Fruit fly (Drosophila melanogaster) whole organism, embryonic: ENCODE results near the gene CG11703.

Experiments
- Ada2b ChIP-seq: fragments of 200-800 bp; sonication (Bioruptor generic); IDR thresholded peaks from 2 replicates; pipeline ENCODE4 v1.3.6; 2022; ENCODE audit warnings: missing biosample characterization, missing genetic modification characterization
- Atf-2 ChIP-seq: fragments of 200-800 bp; sonication (Bioruptor generic); optimal IDR thresholded peaks from 2 replicates; lab custom pipeline; 2016; ENCODE audit warnings: missing biosample characterization, missing genetic modification characterization
- Atf6 ChIP-seq: fragments of 200-800 bp; sonication (Bioruptor generic); IDR thresholded peaks from 2 replicates; pipeline ENCODE4 v1.3.6; 2022; ENCODE audit warnings: missing biosample characterization, missing genetic modification characterization
- CG10267 ChIP-seq: fragments of 200-800 bp; sonication (Bioruptor generic); optimal IDR thresholded peaks from 2 replicates; lab custom pipeline; 2018; ENCODE audit warnings: missing biosample characterization, mild to moderate bottlenecking, missing genetic modification characterization, moderate library complexity
- CG11398 ChIP-seq: fragments of 200-800 bp; sonication (Bioruptor generic); optimal IDR thresholded peaks from 2 replicates; lab custom pipeline; 2016; ENCODE audit warnings: missing biosample characterization, missing genetic modification characterization
- CG12071 ChIP-seq: fragments of 200-800 bp; sonication (Bioruptor generic); optimal IDR thresholded peaks from 3 replicates; lab custom pipeline; 2018; ENCODE audit warnings: missing biosample characterization, mild to moderate bottlenecking, missing genetic modification characterization
- CG12155 ChIP-seq: fragments of 200-800 bp; sonication (Bioruptor generic); optimal IDR thresholded peaks from 3 replicates; lab custom pipeline; 2016; ENCODE audit warnings: missing biosample characterization, missing genetic modification characterization
- CG12744 ChIP-seq: fragments of 200-800 bp; sonication (Bioruptor generic); optimal IDR thresholded peaks from 2 replicates; lab custom pipeline; 2016; ENCODE audit warnings: missing biosample characterization, missing genetic modification characterization
- CG12769 ChIP-seq: fragments of 200-800 bp; sonication (Bioruptor generic); optimal IDR thresholded peaks from 2 replicates; lab custom pipeline; 2019; ENCODE audit warnings: missing biosample characterization, mild to moderate bottlenecking, missing genetic modification characterization, moderate library complexity
- CG14860 ChIP-seq: fragments of 200-800 bp; sonication (Bioruptor generic); IDR thresholded peaks from 3 replicates; pipeline ENCODE4 v1.3.6; 2022; ENCODE audit warnings: missing biosample characterization, missing genetic modification characterization; ENCODE audit not compliant: partially characterized antibody
- CG15514 ChIP-seq: fragments of 200-800 bp; sonication (Bioruptor generic); optimal IDR thresholded peaks from 3 replicates; lab custom pipeline; 2017; ENCODE audit warnings: missing biosample characterization, missing genetic modification characterization, mild to moderate bottlenecking, moderate library complexity, missing genetic modification reagents
- CG17359 ChIP-seq: fragments of 200-800 bp; sonication (Bioruptor generic); optimal IDR thresholded peaks from 3 replicates; lab custom pipeline; 2018; ENCODE audit warnings: missing biosample characterization, mild to moderate bottlenecking, missing genetic modification characterization, moderate library complexity
- CG31441 ChIP-seq: fragments of 200-800 bp; sonication (Bioruptor generic); IDR thresholded peaks from 2 replicates; pipeline ENCODE4 v1.3.6; 2022; ENCODE audit warnings: missing biosample characterization, missing genetic modification characterization
- CG4328 ChIP-seq: fragments of 200-800 bp; sonication (Bioruptor generic); optimal IDR thresholded peaks from 3 replicates; lab custom pipeline; 2017; ENCODE audit warnings: missing biosample characterization, missing genetic modification reagents, missing genetic modification characterization
- CG4730 ChIP-seq: fragments of 200-800 bp; sonication (Bioruptor generic); IDR thresholded peaks from 2 replicates; pipeline ENCODE4 v1.3.6; 2022; ENCODE audit warnings: missing biosample characterization, missing genetic modification characterization
- CG7556 ChIP-seq: fragments of 200-800 bp; sonication (Bioruptor generic); optimal IDR thresholded peaks from 2 replicates; lab custom pipeline; 2017; ENCODE audit warnings: missing biosample characterization, mild to moderate bottlenecking, missing genetic modification characterization
- CG8290 ChIP-seq, 3 experiments: fragments of 200-800 bp; sonication (Bioruptor generic); optimal IDR thresholded peaks; 2 replicates each; lab custom pipeline; 2016 to 2019; ENCODE audit warnings: missing biosample characterization in 3 of 3, missing genetic modification characterization in 3 of 3, mild to moderate bottlenecking in 2 of 3, moderate library complexity in 1 of 3
- CG9817 ChIP-seq: fragments of 200-800 bp; sonication (Bioruptor generic); optimal IDR thresholded peaks from 2 replicates; lab custom pipeline; 2018; ENCODE audit warnings: missing biosample characterization, mild to moderate bottlenecking, missing genetic modification characterization, moderate library complexity
- CTCF ChIP-seq: fragments of 200-800 bp; sonication (Bioruptor generic); optimal IDR thresholded peaks from 2 replicates; lab custom pipeline; 2017; ENCODE audit warnings: missing biosample characterization, mild to moderate bottlenecking, missing genetic modification characterization, moderate library complexity
- Camta ChIP-seq: fragments of 200-800 bp; sonication (Bioruptor generic); optimal IDR thresholded peaks from 2 replicates; lab custom pipeline; 2016; ENCODE audit warnings: missing biosample characterization, missing genetic modification characterization
- D19B ChIP-seq: fragments of 200-800 bp; sonication (Bioruptor generic); optimal IDR thresholded peaks from 2 replicates; lab custom pipeline; 2017; ENCODE audit warnings: missing biosample characterization, mild to moderate bottlenecking, missing genetic modification characterization
- E2f1 ChIP-seq: fragments of 200-800 bp; sonication (Bioruptor generic); IDR thresholded peaks from 2 replicates; pipeline ENCODE4 v1.3.6; 2022; ENCODE audit warnings: missing biosample characterization, missing genetic modification characterization
- ERR ChIP-seq: fragments of 200-800 bp; sonication (Bioruptor generic); optimal IDR thresholded peaks from 2 replicates; lab custom pipeline; 2016; ENCODE audit warnings: missing biosample characterization, missing genetic modification characterization
- Ets65A ChIP-seq: fragments of 200-800 bp; sonication (Bioruptor generic); peaks from one replicate; lab custom pipeline; 2016; ENCODE audit warnings: missing biosample characterization, missing genetic modification characterization
- Fer2 ChIP-seq: fragments of 200-800 bp; sonication (Bioruptor generic); optimal IDR thresholded peaks from 2 replicates; lab custom pipeline; 2018; ENCODE audit warnings: missing biosample characterization, mild to moderate bottlenecking, missing genetic modification characterization, moderate library complexity
- HHEX ChIP-seq: fragments of 200-800 bp; sonication (Bioruptor generic); optimal IDR thresholded peaks from 3 replicates; lab custom pipeline; 2017; ENCODE audit warnings: missing biosample characterization, mild to moderate bottlenecking, missing genetic modification characterization, missing genetic modification reagents
- Hmx ChIP-seq: fragments of 200-800 bp; sonication (Bioruptor generic); optimal IDR thresholded peaks from 2 replicates; lab custom pipeline; 2016; ENCODE audit warnings: missing biosample characterization, missing genetic modification characterization
- Lim3 ChIP-seq: fragments of 200-800 bp; sonication (Bioruptor generic); IDR thresholded peaks from 2 replicates; pipeline ENCODE4 v1.3.6; 2022; ENCODE audit warnings: missing biosample characterization, missing genetic modification characterization
- MBD-R2 ChIP-seq: fragments of 200-800 bp; sonication (Bioruptor generic); IDR thresholded peaks from 2 replicates; pipeline ENCODE4 v1.3.6; 2022; ENCODE audit warnings: missing biosample characterization, missing genetic modification characterization
- Mrtf ChIP-seq: fragments of 200-800 bp; sonication (Bioruptor generic); IDR thresholded peaks from 3 replicates; pipeline ENCODE4 v1.3.6; 2022; ENCODE audit warnings: missing biosample characterization, missing genetic modification characterization
- Neu2 ChIP-seq: fragments of 200-800 bp; sonication (Bioruptor generic); optimal IDR thresholded peaks from 3 replicates; lab custom pipeline; 2016; ENCODE audit warnings: missing biosample characterization, missing genetic modification characterization, borderline replicate concordance
- Six4 ChIP-seq: fragments of 200-800 bp; sonication (Bioruptor generic); optimal IDR thresholded peaks from 2 replicates; lab custom pipeline; 2016; ENCODE audit warnings: missing biosample characterization, missing genetic modification characterization
- Spps ChIP-seq: fragments of 200-800 bp; sonication (Bioruptor generic); optimal IDR thresholded peaks from 2 replicates; lab custom pipeline; 2018; ENCODE audit warnings: missing biosample characterization, mild to moderate bottlenecking, missing genetic modification characterization
- Sry-β ChIP-seq: fragments of 200-800 bp; sonication (Bioruptor generic); optimal IDR thresholded peaks from 2 replicates; lab custom pipeline; 2018; ENCODE audit warnings: missing biosample characterization, mild to moderate bottlenecking, missing genetic modification characterization, moderate library complexity
- btn ChIP-seq: fragments of 200-800 bp; sonication (Bioruptor generic); optimal IDR thresholded peaks from 2 replicates; lab custom pipeline; 2016; ENCODE audit warnings: missing biosample characterization, missing genetic modification characterization
- cas ChIP-seq: fragments of 200-800 bp; sonication (Bioruptor generic); IDR thresholded peaks from 2 replicates; pipeline ENCODE4 v1.3.6; 2022; ENCODE audit warnings: missing biosample characterization, missing genetic modification characterization
- chinmo ChIP-seq: fragments of 200-800 bp; sonication (Bioruptor generic); IDR thresholded peaks from 4 replicates; pipeline ENCODE4 v1.3.6; 2022; ENCODE audit warnings: missing biosample characterization, missing genetic modification characterization; ENCODE audit not compliant: partially characterized antibody
- ci ChIP-seq: fragments of 200-800 bp; sonication (Bioruptor generic); IDR thresholded peaks from 3 replicates; pipeline ENCODE4 v1.3.6; 2022; ENCODE audit warnings: missing biosample characterization, missing genetic modification characterization
- dysf ChIP-seq: fragments of 200-800 bp; sonication (Bioruptor generic); IDR thresholded peaks from 3 replicates; pipeline ENCODE4 v1.3.6; 2022; ENCODE audit warnings: missing biosample characterization, missing genetic modification characterization
- en ChIP-seq: fragments of 200-800 bp; sonication (Bioruptor generic); optimal IDR thresholded peaks from 2 replicates; lab custom pipeline; 2016; ENCODE audit warnings: missing biosample characterization, missing genetic modification characterization
- fru ChIP-seq: fragments of >200 bp; optimal IDR thresholded peaks from 2 replicates; lab custom pipeline; 2017
- gce ChIP-seq: fragments of 200-800 bp; sonication (Bioruptor generic); IDR thresholded peaks from 3 replicates; pipeline ENCODE4 v1.3.6; 2022; ENCODE audit warnings: missing biosample characterization, missing genetic modification characterization
- knrl ChIP-seq: fragments of 200-800 bp; sonication (Bioruptor generic); IDR thresholded peaks from 3 replicates; pipeline ENCODE4 v1.3.6; 2022; ENCODE audit warnings: missing biosample characterization, missing genetic modification characterization; ENCODE audit not compliant: partially characterized antibody
- maf-S ChIP-seq: fragments of 200-800 bp; sonication (Bioruptor generic); optimal IDR thresholded peaks from 2 replicates; lab custom pipeline; 2016; ENCODE audit warnings: missing biosample characterization, missing genetic modification characterization
- oc ChIP-seq: fragments of 200-800 bp; sonication (Bioruptor generic); optimal IDR thresholded peaks from 2 replicates; lab custom pipeline; 2018; ENCODE audit warnings: missing biosample characterization, mild to moderate bottlenecking, missing genetic modification characterization, moderate library complexity
- pnt ChIP-seq: fragments of 200-800 bp; sonication (Bioruptor generic); optimal IDR thresholded peaks from 3 replicates; lab custom pipeline; 2016; ENCODE audit warnings: missing biosample characterization, missing genetic modification characterization
- prd ChIP-seq, 3 experiments: fragments of >200 bp in 2 of 3; fragments of 200-800 bp in 1 of 3; sonication (Bioruptor generic) in 1 of 3; optimal IDR thresholded peaks in 2 of 3; IDR thresholded peaks in 1 of 3; 2 replicates in 2 of 3; 3 replicates in 1 of 3; pipeline versions ENCODE4 v1.3.6 to Lab custom; 2017 to 2022; ENCODE audit warnings: missing biosample characterization in 1 of 3, missing genetic modification characterization in 1 of 3
- sd ChIP-seq: fragments of 200-800 bp; sonication (Bioruptor generic); optimal IDR thresholded peaks from 3 replicates; lab custom pipeline; 2018; ENCODE audit warnings: missing biosample characterization, mild to moderate bottlenecking, missing genetic modification characterization, moderate library complexity
- sens ChIP-seq: fragments of 200-800 bp; sonication (Bioruptor generic); peaks from one replicate; lab custom pipeline; 2016; ENCODE audit warnings: missing biosample characterization, missing genetic modification characterization
- sr ChIP-seq: fragments of 200-800 bp; sonication (Bioruptor generic); IDR thresholded peaks from 3 replicates; pipeline ENCODE4 v1.3.6; 2022; ENCODE audit warnings: missing biosample characterization, missing genetic modification characterization
- stwl ChIP-seq: fragments of 200-800 bp; sonication (Bioruptor generic); optimal IDR thresholded peaks from 3 replicates; lab custom pipeline; 2018; ENCODE audit warnings: missing biosample characterization, mild to moderate bottlenecking, missing genetic modification characterization, moderate library complexity
- yki ChIP-seq: fragments of >200 bp; optimal IDR thresholded peaks from 3 replicates; lab custom pipeline; 2018
- z ChIP-seq: fragments of 200-800 bp; sonication (Bioruptor generic); IDR thresholded peaks from 3 replicates; pipeline ENCODE4 v1.3.6; 2022; ENCODE audit warnings: missing biosample characterization, missing genetic modification characterization

CG11703 gene

DNA sequence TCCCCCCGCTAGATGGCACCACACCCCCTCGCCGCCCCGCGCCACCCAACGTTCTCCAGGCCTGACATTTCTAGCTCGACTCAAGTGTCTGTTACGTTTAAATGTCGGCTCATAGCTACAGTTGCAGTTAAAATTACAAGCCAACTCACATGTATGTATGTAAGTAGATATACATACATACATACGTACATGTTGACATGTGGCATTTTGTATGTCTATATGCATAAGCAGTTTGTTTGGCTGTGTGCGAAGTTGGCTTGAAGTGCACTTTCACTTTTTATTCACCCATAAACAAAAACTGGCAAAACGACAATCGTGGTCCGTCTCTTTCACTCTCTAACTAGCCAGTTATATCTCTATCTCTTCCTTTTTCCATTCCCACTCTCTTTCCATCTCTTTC, 45.1 kb downstream of the CG11703 start (continued):
- no peak for TF ChIP-seq Mrtf (GFP tag; lab: Robert Waterston, UW)
- TF ChIP-seq maf-S (GFP tag; lab: Kevin White, UChicago) = no peak
- no peak for TF ChIP-seq dysf (GFP tag; lab: Robert Waterston, UW)
- peak; percentile 31; the same call in 1 of the 2 replicates for TF ChIP-seq Lim3 (GFP tag; lab: Robert Waterston, UW)
- TF ChIP-seq CG4730 = no peak
- TF ChIP-seq CG11398 (GFP tag; lab: Kevin White, UChicago) = no peak
- TF ChIP-seq Fer2 (tag; lab: Kevin White, UChicago) = no peak
- no peak for TF ChIP-seq yki (lab: Kevin White, UChicago)
- TF ChIP-seq z = no peak
- peak; percentile 46 for TF ChIP-seq HHEX (GFP tag; lab: Kevin White, UChicago)
- TF ChIP-seq en (GFP tag; lab: Kevin White, UChicago) = no peak
- no peak for TF ChIP-seq knrl (GFP tag; lab: Robert Waterston, UW)
- no peak for TF ChIP-seq prd (optimal IDR thresholded peaks at IDR 0.05; lab: Kevin White, UChicago)
- no peak for TF ChIP-seq prd (GFP tag; IDR thresholded peaks at IDR 0.05; lab: Robert Waterston, UW)
- no peak for TF ChIP-seq CTCF (GFP tag; lab: Kevin White, UChicago)
- TF ChIP-seq fru (lab: Kevin White, UChicago) = no peak
- TF ChIP-seq ERR (GFP tag; lab: Kevin White, UChicago) = no peak
- TF ChIP-seq E2f1 = no peak
- peak; percentile 75; the same call in 1 of the 3 replicates for TF ChIP-seq gce (GFP tag; lab: Robert Waterston, UW)
- TF ChIP-seq MBD-R2 (GFP tag; lab: Robert Waterston, UW) = no peak
- no peak for TF ChIP-seq Ada2b (GFP tag; lab: Robert Waterston, UW)
- no peak for TF ChIP-seq CG4328 (GFP tag; lab: Kevin White, UChicago)
- TF ChIP-seq Atf-2 (GFP tag; lab: Kevin White, UChicago) = no peak
- no peak for TF ChIP-seq pnt
- TF ChIP-seq Atf6 (GFP tag; lab: Robert Waterston, UW) = no peak
- TF ChIP-seq CG12071 (GFP tag; lab: Kevin White, UChicago) = peak; percentile 4
- TF ChIP-seq cas = no peak
- no peak for TF ChIP-seq Sry-β (GFP tag; lab: Kevin White, UChicago)
- TF ChIP-seq oc (tag; lab: Kevin White, UChicago) = peak; percentile 56
- TF ChIP-seq CG12769 (tag; lab: Kevin White, UChicago) = no peak
- TF ChIP-seq ci = peak; percentile 81
- no peak for TF ChIP-seq btn (GFP tag; lab: Kevin White, UChicago)
- TF ChIP-seq CG10267 (tag; lab: Kevin White, UChicago) = no peak
- no peak for TF ChIP-seq chinmo (GFP tag; lab: Robert Waterston, UW)
- TF ChIP-seq CG15514 (GFP tag; lab: Kevin White, UChicago) = no peak
- no peak for TF ChIP-seq Neu2 (GFP tag; lab: Kevin White, UChicago)
- no peak for TF ChIP-seq CG12744
- TF ChIP-seq CG7556 (GFP tag; lab: Kevin White, UChicago) = no peak
- TF ChIP-seq Hmx (GFP tag; lab: Kevin White, UChicago) = no peak
- TF ChIP-seq Camta = no peak
- no peak for TF ChIP-seq Ets65A (GFP tag; lab: Kevin White, UChicago)
- no peak for TF ChIP-seq CG8290 (GFP tag; optimal IDR thresholded peaks at IDR 0.05; lab: Kevin White, UChicago)
- TF ChIP-seq CG8290 (tag; optimal IDR thresholded peaks at IDR 0.05; lab: Kevin White, UChicago) = peak in 1 of 2 experiments; percentile 21
- peak; percentile 63 for TF ChIP-seq sens (GFP tag; lab: Kevin White, UChicago)
- TF ChIP-seq sd (tag; lab: Kevin White, UChicago) = no peak
- TF ChIP-seq D19B = no peak
- peak; percentile 74 for TF ChIP-seq CG17359 (tag; lab: Kevin White, UChicago)
- TF ChIP-seq CG9817 (tag; lab: Kevin White, UChicago) = no peak
- no peak for TF ChIP-seq stwl (tag; lab: Kevin White, UChicago)
- TF ChIP-seq Spps = no peak
- no peak for TF ChIP-seq sr
- TF ChIP-seq CG14860 (GFP tag; lab: Robert Waterston, UW) = no peak
- TF ChIP-seq Six4 (GFP tag; lab: Kevin White, UChicago) = no peak
- TF ChIP-seq CG12155 (GFP tag; lab: Kevin White, UChicago) = no peak
- no peak; the same call in 1 of the 2 replicates for TF ChIP-seq CG31441 (GFP tag; lab: Robert Waterston, UW)
